Worm (Caenorhabditis elegans) whole organism, mixed stage, embryonic: ENCODE results near the gene clec-58.

Source experiments
- M03D4.4 ChIP-seq: sonication (generic microtip); optimal IDR thresholded peaks from 2 replicates; lab custom pipeline; 2017; ENCODE audit warnings: mild to moderate bottlenecking, missing genetic modification characterization, missing compliant biosample characterization
- blmp-1 ChIP-seq: fragments of 150-350 bp; optimal IDR thresholded peaks from 2 replicates; lab custom pipeline; 2014; ENCODE audit warnings: missing biosample characterization, missing genetic modification characterization
- ceh-39 ChIP-seq: fragments of 150-350 bp; optimal IDR thresholded peaks from 2 replicates; lab custom pipeline; 2014; ENCODE audit warnings: missing biosample characterization, missing genetic modification characterization
- drap-1 ChIP-seq: fragments of 200-800 bp; sonication (Bioruptor generic); optimal IDR thresholded peaks from 3 replicates; lab custom pipeline; 2018; ENCODE audit warnings: mild to moderate bottlenecking, missing genetic modification characterization, missing compliant biosample characterization
- elt-3 ChIP-seq: fragments of 150-350 bp; optimal IDR thresholded peaks from 2 replicates; lab custom pipeline; 2014; ENCODE audit warnings: missing biosample characterization, missing genetic modification characterization
- mab-5 ChIP-seq: fragments of 150-350 bp; optimal IDR thresholded peaks from 2 replicates; lab custom pipeline; 2014; ENCODE audit warnings: missing biosample characterization, missing genetic modification characterization
- nhr-28 ChIP-seq: fragments of 150-350 bp; optimal IDR thresholded peaks from 2 replicates; lab custom pipeline; 2014; ENCODE audit warnings: missing biosample characterization, missing genetic modification characterization
- nhr-76 ChIP-seq: sonication (generic microtip); optimal IDR thresholded peaks from 2 replicates; lab custom pipeline; 2017; ENCODE audit warnings: missing biosample characterization, missing genetic modification characterization
- pha-4 ChIP-seq: fragments of 150-350 bp; optimal IDR thresholded peaks from 2 replicates; lab custom pipeline; 2018; ENCODE audit warnings: missing biosample characterization, missing genetic modification reagents, missing genetic modification characterization
- sem-2 ChIP-seq: fragments of 200-800 bp; sonication (Bioruptor generic); optimal IDR thresholded peaks from 2 replicates; lab custom pipeline; 2018; ENCODE audit warnings: mild to moderate bottlenecking, missing genetic modification characterization, missing compliant biosample characterization
- snpc-4 ChIP-seq: fragments of 150-350 bp; optimal IDR thresholded peaks from 2 replicates; lab custom pipeline; 2014; ENCODE audit warnings: missing biosample characterization, missing genetic modification characterization
- unc-62 ChIP-seq: fragments of 150-350 bp; optimal IDR thresholded peaks from 2 replicates; lab custom pipeline; 2014; ENCODE audit warnings: missing biosample characterization, missing genetic modification reagents, missing genetic modification characterization
- zip-8 ChIP-seq: fragments of 150-350 bp; optimal IDR thresholded peaks from 2 replicates; lab custom pipeline; 2014; ENCODE audit warnings: missing biosample characterization, missing genetic modification characterization
- ztf-11 ChIP-seq: fragments of 150-350 bp; optimal IDR thresholded peaks from 2 replicates; lab custom pipeline; 2014; ENCODE audit warnings: missing biosample characterization, missing genetic modification characterization

ce11 chrII:10456979-10457378, 19.0 kb downstream of the clec-58 start, which contains the start of gene ZK673.11:
- no peak for TF ChIP-seq zip-8 (tag; lab: Kevin White, UChicago)
- TF ChIP-seq pha-4 (tag; lab: Kevin White, UChicago), result no peak
- TF ChIP-seq blmp-1 (tag; lab: Kevin White, UChicago), result no peak
- no peak for TF ChIP-seq unc-62 (GFP tag; lab: Kevin White, UChicago)
- TF ChIP-seq snpc-4 (tag; lab: Kevin White, UChicago), result no peak
- no peak for TF ChIP-seq nhr-76
- no peak for TF ChIP-seq ztf-11
- TF ChIP-seq ceh-39, result no peak
- no peak for TF ChIP-seq sem-2 (GFP tag; lab: Kevin White, UChicago)
- TF ChIP-seq elt-3 (tag; lab: Kevin White, UChicago), result no peak
- TF ChIP-seq drap-1 (GFP tag; lab: Kevin White, UChicago), result no peak
- TF ChIP-seq M03D4.4 (tag; lab: Kevin White, UChicago), result no peak
- no peak for TF ChIP-seq mab-5 (tag; lab: Kevin White, UChicago)
- no peak for TF ChIP-seq nhr-28 (tag; lab: Kevin White, UChicago)
